Worm (Caenorhabditis elegans) whole organism, L2 larva: ENCODE measurements around the gene lpr-5.

ENCODE experiments used
- C34F6.9 ChIP-seq: fragments of 150-350 bp; optimal IDR thresholded peaks from 2 replicates; lab custom pipeline; 2014; ENCODE audit warnings: missing biosample characterization, missing genetic modification characterization
- F13H6.1 ChIP-seq: sonication (generic microtip); optimal IDR thresholded peaks from 2 replicates; lab custom pipeline; 2016; ENCODE audit warnings: missing genetic modification characterization, missing compliant biosample characterization
- R02D3.7 ChIP-seq: fragments of 150-350 bp; optimal IDR thresholded peaks from 2 replicates; lab custom pipeline; 2014; ENCODE audit warnings: missing biosample characterization, missing genetic modification characterization
- Y55F3AM.14 ChIP-seq: fragments of 200-800 bp; sonication (Bioruptor generic); optimal IDR thresholded peaks from 2 replicates; lab custom pipeline; 2018; ENCODE audit warnings: mild to moderate bottlenecking, missing genetic modification characterization, missing compliant biosample characterization
- ZK546.5 ChIP-seq: sonication (generic microtip); optimal IDR thresholded peaks from 2 replicates; lab custom pipeline; 2017; ENCODE audit warnings: missing biosample characterization, missing genetic modification characterization
- alr-1 ChIP-seq: fragments of 150-350 bp; optimal IDR thresholded peaks from 2 replicates; lab custom pipeline; 2014; ENCODE audit warnings: missing biosample characterization, missing genetic modification characterization
- aly-2 ChIP-seq: fragments of 150-350 bp; optimal IDR thresholded peaks from 2 replicates; lab custom pipeline; 2014; ENCODE audit warnings: missing biosample characterization, missing genetic modification characterization
- ama-1 ChIP-seq: fragments of 150-350 bp; optimal IDR thresholded peaks from 2 replicates; lab custom pipeline; 2018; ENCODE audit warnings: inconsistent platforms
- blmp-1 ChIP-seq: sonication (generic microtip); optimal IDR thresholded peaks from 2 replicates; lab custom pipeline; 2017; ENCODE audit warnings: missing genetic modification characterization, mild to moderate bottlenecking, missing compliant biosample characterization, antibody characterized with exemption, moderate library complexity; ENCODE audit not compliant: insufficient read depth
- ceh-16 ChIP-seq: fragments of 150-350 bp; optimal IDR thresholded peaks from 2 replicates; lab custom pipeline; 2014; ENCODE audit warnings: missing biosample characterization, missing genetic modification characterization
- ceh-82 ChIP-seq: fragments of 150-350 bp; optimal IDR thresholded peaks from 2 replicates; lab custom pipeline; 2014; ENCODE audit warnings: missing biosample characterization, missing genetic modification characterization
- crh-2 ChIP-seq: sonication (generic microtip); optimal IDR thresholded peaks from 2 replicates; lab custom pipeline; 2017; ENCODE audit warnings: missing biosample characterization, missing genetic modification characterization
- dmd-4 ChIP-seq: sonication (generic microtip); optimal IDR thresholded peaks from 2 replicates; lab custom pipeline; 2017; ENCODE audit warnings: missing biosample characterization, missing genetic modification characterization
- egl-27 ChIP-seq: sonication (generic microtip); optimal IDR thresholded peaks from 3 replicates; lab custom pipeline; 2017; ENCODE audit warnings: missing biosample characterization, missing genetic modification reagents, missing genetic modification characterization
- elt-1 ChIP-seq: fragments of 150-350 bp; optimal IDR thresholded peaks from 2 replicates; lab custom pipeline; 2014; ENCODE audit warnings: missing biosample characterization, missing genetic modification characterization
- elt-3 ChIP-seq: sonication (generic microtip); optimal IDR thresholded peaks from 2 replicates; lab custom pipeline; 2017; ENCODE audit warnings: missing biosample characterization, missing genetic modification characterization
- fos-1 ChIP-seq: fragments of 150-350 bp; optimal IDR thresholded peaks from 2 replicates; lab custom pipeline; 2014; ENCODE audit warnings: missing biosample characterization, missing genetic modification characterization
- gmeb-1 ChIP-seq: fragments of 150-350 bp; optimal IDR thresholded peaks from 2 replicates; lab custom pipeline; 2014; ENCODE audit warnings: missing biosample characterization, missing genetic modification characterization
- lin-11 ChIP-seq: fragments of 150-350 bp; sonication (generic microtip); optimal IDR thresholded peaks from 2 replicates; lab custom pipeline; 2014; ENCODE audit warnings: missing biosample characterization, missing genetic modification characterization, inconsistent platforms, mixed read lengths
- lin-13 ChIP-seq: fragments of 150-350 bp; optimal IDR thresholded peaks from 2 replicates; lab custom pipeline; 2014; ENCODE audit warnings: missing biosample characterization, missing genetic modification reagents, missing genetic modification characterization
- lin-39 ChIP-seq: fragments of 150-350 bp; optimal IDR thresholded peaks from 2 replicates; lab custom pipeline; 2014; ENCODE audit warnings: missing biosample characterization, missing genetic modification reagents, missing genetic modification characterization
- lsy-2 ChIP-seq, 2 experiments: fragments of 150-350 bp in 1 of 2; sonication (generic microtip) in 1 of 2; optimal IDR thresholded peaks; 2 replicates each; lab custom pipeline; 2014 to 2017; ENCODE audit warnings: missing biosample characterization in 2 of 2, missing genetic modification characterization in 2 of 2
- mab-5 ChIP-seq: fragments of 150-350 bp; optimal IDR thresholded peaks from 2 replicates; lab custom pipeline; 2014; ENCODE audit warnings: missing biosample characterization, missing genetic modification characterization
- mbf-1 ChIP-seq: sonication (generic microtip); optimal IDR thresholded peaks from 2 replicates; lab custom pipeline; 2017; ENCODE audit warnings: missing biosample characterization, missing genetic modification characterization
- mdl-1 ChIP-seq, 2 experiments: fragments of 150-350 bp in 1 of 2; sonication (generic microtip) in 1 of 2; optimal IDR thresholded peaks; 2 replicates each; lab custom pipeline; 2017; ENCODE audit warnings: missing biosample characterization in 2 of 2, missing genetic modification characterization in 2 of 2
- nhr-10 ChIP-seq: sonication (generic microtip); optimal IDR thresholded peaks from 2 replicates; lab custom pipeline; 2017; ENCODE audit warnings: missing biosample characterization, missing genetic modification characterization
- nhr-11 ChIP-seq: fragments of 150-350 bp; optimal IDR thresholded peaks from 2 replicates; lab custom pipeline; 2014; ENCODE audit warnings: missing biosample characterization, missing genetic modification characterization
- nhr-12 ChIP-seq: fragments of 150-350 bp; optimal IDR thresholded peaks from 2 replicates; lab custom pipeline; 2014; ENCODE audit warnings: missing biosample characterization, missing genetic modification characterization
- nhr-129 ChIP-seq: fragments of 150-350 bp; optimal IDR thresholded peaks from 2 replicates; lab custom pipeline; 2014; ENCODE audit warnings: missing biosample characterization, missing genetic modification characterization
- nhr-21 ChIP-seq: fragments of 150-350 bp; optimal IDR thresholded peaks from 2 replicates; lab custom pipeline; 2014; ENCODE audit warnings: missing biosample characterization, missing genetic modification characterization
- nhr-23 ChIP-seq: fragments of 150-350 bp; optimal IDR thresholded peaks from 2 replicates; lab custom pipeline; 2014; ENCODE audit warnings: missing biosample characterization, missing genetic modification reagents, missing genetic modification characterization
- nhr-237 ChIP-seq: fragments of 150-350 bp; optimal IDR thresholded peaks from 2 replicates; lab custom pipeline; 2014; ENCODE audit warnings: missing biosample characterization, missing genetic modification characterization
- nhr-25 ChIP-seq: fragments of 150-350 bp; sonication (generic microtip); optimal IDR thresholded peaks from 3 replicates; lab custom pipeline; 2014; ENCODE audit warnings: missing biosample characterization, missing genetic modification characterization
- nhr-6 ChIP-seq: fragments of 150-350 bp; optimal IDR thresholded peaks from 2 replicates; lab custom pipeline; 2014; ENCODE audit warnings: missing biosample characterization, missing genetic modification characterization
- nhr-77 ChIP-seq: fragments of 150-350 bp; optimal IDR thresholded peaks from 2 replicates; lab custom pipeline; 2014; ENCODE audit warnings: missing biosample characterization, missing genetic modification characterization
- peb-1 ChIP-seq: fragments of 150-350 bp; optimal IDR thresholded peaks from 2 replicates; lab custom pipeline; 2014; ENCODE audit warnings: missing biosample characterization, missing genetic modification characterization
- sem-4 ChIP-seq: fragments of 150-350 bp; optimal IDR thresholded peaks from 2 replicates; lab custom pipeline; 2014; ENCODE audit warnings: missing biosample characterization, missing genetic modification reagents, missing genetic modification characterization
- skn-1 ChIP-seq: sonication (generic microtip); optimal IDR thresholded peaks from 2 replicates; lab custom pipeline; 2017; ENCODE audit warnings: missing biosample characterization, missing genetic modification characterization
- sma-3 ChIP-seq: sonication (generic microtip); optimal IDR thresholded peaks from 2 replicates; lab custom pipeline; 2016; ENCODE audit warnings: missing genetic modification reagents, missing genetic modification characterization, missing compliant biosample characterization
- sma-9 ChIP-seq, 2 experiments: fragments of 150-350 bp in 1 of 2; sonication (generic microtip) in 1 of 2; optimal IDR thresholded peaks; 2 replicates each; lab custom pipeline; 2014 to 2016; ENCODE audit warnings: missing genetic modification characterization in 2 of 2, mild to moderate bottlenecking in 1 of 2, missing biosample characterization in 1 of 2, missing compliant biosample characterization in 1 of 2, missing genetic modification reagents in 1 of 2, moderate library complexity in 1 of 2
- snpc-4 ChIP-seq: fragments of 150-350 bp; optimal IDR thresholded peaks from 2 replicates; lab custom pipeline; 2014; ENCODE audit warnings: missing biosample characterization, missing genetic modification characterization
- unc-39 ChIP-seq: fragments of 150-350 bp; optimal IDR thresholded peaks from 2 replicates; lab custom pipeline; 2014; ENCODE audit warnings: missing biosample characterization, missing genetic modification characterization
- unc-55 ChIP-seq: fragments of 150-350 bp; sonication (generic microtip); optimal IDR thresholded peaks from 3 replicates; lab custom pipeline; 2014; ENCODE audit warnings: missing biosample characterization, missing genetic modification reagents, missing genetic modification characterization
- unc-62 ChIP-seq: fragments of 150-350 bp; optimal IDR thresholded peaks from 2 replicates; lab custom pipeline; 2014; ENCODE audit warnings: missing biosample characterization, missing genetic modification reagents, missing genetic modification characterization
- zag-1 ChIP-seq: fragments of 150-350 bp; optimal IDR thresholded peaks from 2 replicates; lab custom pipeline; 2014; ENCODE audit warnings: missing biosample characterization, missing genetic modification characterization
- ztf-1 ChIP-seq: fragments of 200-800 bp; sonication (Bioruptor generic); conservative IDR thresholded peaks from 2 replicates; pipeline ENCODE4 v1.3.6; 2022; ENCODE audit warnings: missing genetic modification characterization, missing compliant biosample characterization
- ztf-11 ChIP-seq: sonication (generic microtip); optimal IDR thresholded peaks from 2 replicates; lab custom pipeline; 2017; ENCODE audit warnings: missing biosample characterization, missing genetic modification characterization
- ztf-4 ChIP-seq: fragments of 150-350 bp; optimal IDR thresholded peaks from 2 replicates; lab custom pipeline; 2014; ENCODE audit warnings: missing biosample characterization, missing genetic modification characterization

The lpr-5 gene

DNA sequence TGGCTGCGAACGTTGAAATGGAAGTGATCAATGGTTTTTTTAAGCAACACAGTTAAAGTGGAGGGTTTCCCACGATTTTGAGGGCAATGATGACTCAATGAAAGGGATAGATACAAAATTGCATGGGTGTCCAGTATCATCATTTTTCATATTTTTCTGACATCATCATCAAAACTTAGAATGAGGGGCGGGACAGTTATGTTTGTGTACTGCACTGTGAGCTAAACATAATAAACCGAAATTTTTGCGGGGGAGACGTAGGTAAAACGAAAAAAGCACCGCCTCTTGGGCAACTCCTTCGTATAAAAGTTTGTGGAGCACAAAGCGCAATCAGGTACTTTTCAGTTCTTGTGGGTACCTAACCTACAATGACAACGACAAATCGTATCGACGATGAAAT, 8.3 kb upstream of the lpr-5 start, which contains the start of gene C09F12.2:
Gene C09F12.2, plus strand, starts transcription at position 301 of the 400 bp plus-strand sequence.
- no peak for TF ChIP-seq lin-39 (tag; lab: Kevin White, UChicago)
- no peak for TF ChIP-seq aly-2
- TF ChIP-seq ztf-11 (tag; lab: Kevin White, UChicago) = no peak
- no peak for TF ChIP-seq nhr-129 (tag; lab: Kevin White, UChicago)
- no peak for TF ChIP-seq mab-5
- TF ChIP-seq gmeb-1 (tag; lab: Kevin White, UChicago) = no peak
- TF ChIP-seq nhr-77 (tag; lab: Kevin White, UChicago) = no peak
- no peak for TF ChIP-seq ama-1 (lab: Kevin White, UChicago)
- no peak for TF ChIP-seq unc-55 (GFP tag; lab: Kevin White, UChicago)
- TF ChIP-seq C34F6.9 (tag; lab: Kevin White, UChicago) = no peak

DNA sequence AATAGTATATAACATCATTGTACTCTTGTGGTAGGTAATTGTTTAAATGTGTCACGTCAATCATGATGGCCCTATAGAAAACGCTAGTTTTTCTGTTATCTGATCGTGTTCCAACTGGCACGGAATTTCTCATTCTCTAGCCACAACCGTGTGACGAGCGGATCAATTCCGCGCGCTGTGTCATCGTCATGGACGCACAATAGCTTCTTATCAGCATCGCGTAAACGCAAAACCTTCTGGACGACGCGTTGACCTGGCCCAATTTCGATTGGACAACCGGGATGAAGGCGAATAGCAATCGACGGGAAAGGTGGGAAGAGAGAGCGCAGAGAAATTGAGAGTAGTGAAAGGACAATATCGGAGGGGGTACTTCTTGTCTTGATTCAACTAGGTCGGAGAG, 4.9 kb upstream of the lpr-5 start, which contains the start of gene lpr-3:
Gene lpr-3, plus strand, starts transcription at position 374 of the 400 bp plus-strand sequence.
- TF ChIP-seq peb-1 (tag; lab: Kevin White, UChicago) = no peak
- no peak for TF ChIP-seq F13H6.1 (tag; lab: Kevin White, UChicago)
- TF ChIP-seq lsy-2 (tag; optimal IDR thresholded peaks at IDR 0.05; lab: Kevin White, UChicago) = peak in 1 of 2 experiments; percentile 36
- TF ChIP-seq nhr-237 (tag; lab: Kevin White, UChicago) = no peak
- no peak for TF ChIP-seq zag-1 (tag; lab: Kevin White, UChicago)
- no peak for TF ChIP-seq nhr-6 (tag; lab: Kevin White, UChicago)
- no peak for TF ChIP-seq aly-2
- TF ChIP-seq nhr-21 (tag; lab: Kevin White, UChicago) = peak; percentile 82
- TF ChIP-seq ceh-82 = no peak
- TF ChIP-seq nhr-25 (tag; lab: Kevin White, UChicago) = peak; percentile 28
- TF ChIP-seq ztf-1 (GFP tag; lab: Robert Waterston, UW) = no peak
- TF ChIP-seq R02D3.7 (tag; lab: Kevin White, UChicago) = no peak
- no peak for TF ChIP-seq nhr-129 (tag; lab: Kevin White, UChicago)
- no peak for TF ChIP-seq C34F6.9 (tag; lab: Kevin White, UChicago)
- TF ChIP-seq ZK546.5 (tag; lab: Kevin White, UChicago) = no peak
- TF ChIP-seq nhr-12 (tag; lab: Kevin White, UChicago) = no peak
- TF ChIP-seq elt-1 = peak; percentile 62
- no peak for TF ChIP-seq nhr-23 (tag; lab: Kevin White, UChicago)
- no peak for TF ChIP-seq ztf-4 (tag; lab: Kevin White, UChicago)
- peak; percentile 52 for TF ChIP-seq ceh-16 (tag; lab: Kevin White, UChicago)
- TF ChIP-seq elt-3 = no peak
- no peak for TF ChIP-seq unc-39 (tag; lab: Kevin White, UChicago)
- TF ChIP-seq Y55F3AM.14 (GFP tag; lab: Kevin White, UChicago) = no peak
- no peak for TF ChIP-seq crh-2
- TF ChIP-seq nhr-10 (tag; lab: Kevin White, UChicago) = no peak
- no peak for TF ChIP-seq lin-13
- peak; percentile 45 for TF ChIP-seq fos-1
- TF ChIP-seq nhr-11 (tag; lab: Kevin White, UChicago) = no peak
- TF ChIP-seq snpc-4 (tag; lab: Kevin White, UChicago) = no peak
- no peak for TF ChIP-seq nhr-77 (tag; lab: Kevin White, UChicago)
- TF ChIP-seq egl-27 = peak; percentile 40
- no peak for TF ChIP-seq unc-55 (GFP tag; lab: Kevin White, UChicago)
- TF ChIP-seq ztf-11 (tag; lab: Kevin White, UChicago) = no peak
- no peak for TF ChIP-seq gmeb-1 (tag; lab: Kevin White, UChicago)
- TF ChIP-seq mab-5 = no peak
- peak; percentile 79 for TF ChIP-seq blmp-1 (tag; lab: Kevin White, UChicago)
- no peak for TF ChIP-seq skn-1
- peak; percentile 48 for TF ChIP-seq sma-3 (GFP tag; lab: Kevin White, UChicago)
- no peak for TF ChIP-seq mbf-1 (tag; lab: Kevin White, UChicago)
- no peak for TF ChIP-seq alr-1
- no peak for TF ChIP-seq sem-4 (tag; lab: Kevin White, UChicago)
- TF ChIP-seq lin-11 (tag; lab: Kevin White, UChicago) = no peak
- TF ChIP-seq ama-1 (lab: Kevin White, UChicago) = no peak
- no peak for TF ChIP-seq unc-62 (GFP tag; lab: Kevin White, UChicago)
- no peak for TF ChIP-seq dmd-4 (tag; lab: Kevin White, UChicago)
- TF ChIP-seq lin-39 (tag; lab: Kevin White, UChicago) = no peak
- no peak for TF ChIP-seq sma-9 (GFP tag; optimal IDR thresholded peaks at IDR 0.05; lab: Kevin White, UChicago)
- no peak for TF ChIP-seq sma-9 (tag; optimal IDR thresholded peaks at IDR 0.05; lab: Kevin White, UChicago)
- no peak for TF ChIP-seq mdl-1 (tag; optimal IDR thresholded peaks at IDR 0.05; lab: Kevin White, UChicago)
- TF ChIP-seq, all 48 proteins: peak for 9
